Worm (Caenorhabditis elegans) whole organism, L2 larva: Measurements from ENCODE around the gene Y54F10AR.2.

ENCODE experiments used
- alr-1 ChIP-seq: fragments of 150-350 bp; optimal IDR thresholded peaks from 2 replicates; lab custom pipeline; 2014; ENCODE audit warnings: missing biosample characterization, missing genetic modification characterization
- aly-2 ChIP-seq: fragments of 150-350 bp; optimal IDR thresholded peaks from 2 replicates; lab custom pipeline; 2014; ENCODE audit warnings: missing biosample characterization, missing genetic modification characterization
- ama-1 ChIP-seq: fragments of 150-350 bp; optimal IDR thresholded peaks from 2 replicates; lab custom pipeline; 2018; ENCODE audit warnings: inconsistent platforms
- dmd-4 ChIP-seq: sonication (generic microtip); optimal IDR thresholded peaks from 2 replicates; lab custom pipeline; 2017; ENCODE audit warnings: missing biosample characterization, missing genetic modification characterization
- egl-27 ChIP-seq: sonication (generic microtip); optimal IDR thresholded peaks from 3 replicates; lab custom pipeline; 2017; ENCODE audit warnings: missing biosample characterization, missing genetic modification reagents, missing genetic modification characterization
- elt-1 ChIP-seq: fragments of 150-350 bp; optimal IDR thresholded peaks from 2 replicates; lab custom pipeline; 2014; ENCODE audit warnings: missing biosample characterization, missing genetic modification characterization
- fos-1 ChIP-seq: fragments of 150-350 bp; optimal IDR thresholded peaks from 2 replicates; lab custom pipeline; 2014; ENCODE audit warnings: missing biosample characterization, missing genetic modification characterization
- mdl-1 ChIP-seq, 2 experiments: fragments of 150-350 bp in 1 of 2; sonication (generic microtip) in 1 of 2; optimal IDR thresholded peaks; 2 replicates each; lab custom pipeline; 2017; ENCODE audit warnings: missing biosample characterization in 2 of 2, missing genetic modification characterization in 2 of 2
- nhr-11 ChIP-seq: fragments of 150-350 bp; optimal IDR thresholded peaks from 2 replicates; lab custom pipeline; 2014; ENCODE audit warnings: missing biosample characterization, missing genetic modification characterization
- nhr-129 ChIP-seq: fragments of 150-350 bp; optimal IDR thresholded peaks from 2 replicates; lab custom pipeline; 2014; ENCODE audit warnings: missing biosample characterization, missing genetic modification characterization
- nhr-6 ChIP-seq: fragments of 150-350 bp; optimal IDR thresholded peaks from 2 replicates; lab custom pipeline; 2014; ENCODE audit warnings: missing biosample characterization, missing genetic modification characterization
- sem-4 ChIP-seq: fragments of 150-350 bp; optimal IDR thresholded peaks from 2 replicates; lab custom pipeline; 2014; ENCODE audit warnings: missing biosample characterization, missing genetic modification reagents, missing genetic modification characterization
- snpc-4 ChIP-seq: fragments of 150-350 bp; optimal IDR thresholded peaks from 2 replicates; lab custom pipeline; 2014; ENCODE audit warnings: missing biosample characterization, missing genetic modification characterization
- unc-39 ChIP-seq: fragments of 150-350 bp; optimal IDR thresholded peaks from 2 replicates; lab custom pipeline; 2014; ENCODE audit warnings: missing biosample characterization, missing genetic modification characterization

DNA sequence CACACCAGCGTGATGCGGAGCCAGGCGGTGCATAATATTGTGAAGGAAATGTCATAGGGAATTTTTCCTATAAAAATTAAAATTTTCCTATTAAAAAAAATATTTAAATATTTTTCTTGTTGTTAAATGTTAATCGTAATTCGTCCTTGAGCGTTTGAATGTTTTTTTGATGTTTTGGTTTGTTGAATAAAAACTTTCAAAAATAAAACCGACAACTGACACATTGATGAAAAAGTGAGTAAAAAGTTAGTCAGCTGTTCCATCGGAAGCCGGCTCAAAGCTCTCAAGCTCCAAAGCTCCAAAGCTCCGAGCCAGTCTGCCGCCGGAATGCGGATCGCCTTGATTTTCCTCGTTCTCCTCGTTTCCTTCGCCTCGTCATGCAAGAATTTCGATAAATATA is 47.3 kb upstream of the Y54F10AR.2 start, which contains the start of gene Y71H2B.4:
- TF ChIP-seq aly-2 (no peak), unc-39 (no peak), nhr-6 (tag; lab: Kevin White, UChicago) (no peak), nhr-11 (tag; lab: Kevin White, UChicago) (no peak), mdl-1 (tag; optimal IDR thresholded peaks at IDR 0.05; lab: Kevin White, UChicago) (no peak), dmd-4 (tag; lab: Kevin White, UChicago) (no peak), egl-27 (tag; lab: Kevin White, UChicago) (no peak), ama-1 (lab: Kevin White, UChicago) (no peak), snpc-4 (tag; lab: Kevin White, UChicago) (no peak), elt-1 (tag; lab: Kevin White, UChicago) (no peak), alr-1 (tag; lab: Kevin White, UChicago) (no peak), sem-4 (tag; lab: Kevin White, UChicago) (no peak), fos-1 (tag; lab: Kevin White, UChicago) (no peak), nhr-129 (no peak)
